Fruit fly (Drosophila melanogaster) whole organism, embryonic: ENCODE results near the gene CG3342.

Source experiments
- CG30403 ChIP-seq: fragments of 200-800 bp; sonication (Bioruptor generic); optimal IDR thresholded peaks from 3 replicates; lab custom pipeline; 2016; ENCODE audit warnings: missing biosample characterization, missing genetic modification characterization
- Hr39 ChIP-seq: fragments of >200 bp; optimal IDR thresholded peaks from 2 replicates; lab custom pipeline; 2017
- bcd ChIP-seq: fragments of 200-800 bp; sonication (Bioruptor generic); optimal IDR thresholded peaks from 2 replicates; lab custom pipeline; 2017; ENCODE audit warnings: missing biosample characterization, mild to moderate bottlenecking, missing genetic modification characterization
- gcm ChIP-seq: fragments of 200-800 bp; sonication (Bioruptor generic); optimal IDR thresholded peaks from 2 replicates; lab custom pipeline; 2019; ENCODE audit warnings: missing biosample characterization, mild to moderate bottlenecking, missing genetic modification characterization, moderate library complexity
- maf-S ChIP-seq: fragments of 200-800 bp; sonication (Bioruptor generic); optimal IDR thresholded peaks from 2 replicates; lab custom pipeline; 2016; ENCODE audit warnings: missing biosample characterization, missing genetic modification characterization
- twi ChIP-seq: fragments of 200-800 bp; optimal IDR thresholded peaks from 2 replicates; lab custom pipeline; 2019; ENCODE audit warnings: missing biosample characterization, mild to moderate bottlenecking, missing genetic modification characterization, moderate library complexity
- wdn ChIP-seq: fragments of 200-800 bp; sonication (Bioruptor generic); IDR thresholded peaks from 2 replicates; pipeline ENCODE4 v1.3.6; 2022; ENCODE audit warnings: missing biosample characterization, missing genetic modification characterization

DNA sequence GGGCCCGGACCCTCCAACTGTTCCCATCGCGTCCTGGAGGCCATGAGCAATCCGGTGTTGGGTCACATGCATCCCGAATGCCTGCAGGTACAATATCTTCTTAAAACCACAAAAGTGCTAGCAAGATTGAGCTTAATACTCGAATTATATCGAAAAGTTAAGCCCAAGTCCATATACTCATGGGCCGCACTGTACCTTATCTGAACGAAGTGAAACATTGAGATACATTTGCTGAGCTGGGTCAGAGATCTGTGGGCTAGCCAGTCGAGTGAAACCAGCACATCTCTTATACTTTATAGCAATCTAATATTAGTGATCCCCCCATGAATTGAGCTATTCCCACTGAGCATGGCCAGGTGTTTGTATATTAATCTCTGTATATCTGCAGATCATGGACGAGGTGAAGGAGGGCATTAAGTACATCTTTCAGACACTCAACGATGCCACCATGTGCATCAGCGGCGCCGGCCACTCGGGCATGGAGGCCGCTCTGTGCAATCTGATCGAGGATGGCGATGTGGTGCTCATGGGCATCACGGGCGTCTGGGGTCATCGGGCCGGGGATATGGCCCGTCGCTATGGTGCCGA is 1.6 kb upstream of the CG3342 start:
- TF ChIP-seq wdn (GFP tag; lab: Robert Waterston, UW) (no peak), CG30403 (GFP tag; lab: Kevin White, UChicago) (no peak), maf-S (GFP tag; lab: Kevin White, UChicago) (no peak), Hr39 (no peak), twi (tag; lab: Kevin White, UChicago) (no peak), gcm (GFP tag; lab: Kevin White, UChicago) (no peak), bcd (GFP tag; lab: Kevin White, UChicago) (no peak)
